Worm (Caenorhabditis elegans) whole organism, L4 larva: ENCODE results near the gene pot-3.
A peak's percentile ranks its signal among the peaks of the same experiment; 100 is the strongest.

Experiments used
- egl-27 ChIP-seq: sonication (generic microtip); optimal IDR thresholded peaks from 3 replicates; lab custom pipeline; 2017; ENCODE audit warnings: missing biosample characterization, missing genetic modification reagents, missing genetic modification characterization
- fkh-10 ChIP-seq: fragments of 150-350 bp; optimal IDR thresholded peaks from 2 replicates; lab custom pipeline; 2014; ENCODE audit warnings: missing biosample characterization, missing genetic modification reagents, missing genetic modification characterization
- hlh-11 ChIP-seq: fragments of 200-800 bp; sonication (Bioruptor generic); optimal IDR thresholded peaks from 2 replicates; lab custom pipeline; 2018; ENCODE audit warnings: mild to moderate bottlenecking, missing genetic modification characterization, missing compliant biosample characterization
- jun-1 ChIP-seq: fragments of 150-350 bp; optimal IDR thresholded peaks from 2 replicates; lab custom pipeline; 2014; ENCODE audit warnings: missing biosample characterization, missing genetic modification reagents, missing genetic modification characterization
- nhr-77 ChIP-seq: fragments of 150-350 bp; optimal IDR thresholded peaks from 2 replicates; lab custom pipeline; 2014; ENCODE audit warnings: missing biosample characterization, missing genetic modification characterization
- sdz-12 ChIP-seq: fragments of 200-800 bp; sonication (Bioruptor generic); optimal IDR thresholded peaks from 2 replicates; lab custom pipeline; 2018; ENCODE audit warnings: mild to moderate bottlenecking, missing genetic modification characterization, missing compliant biosample characterization
- unc-62 ChIP-seq, 3 experiments: fragments of 150-350 bp in 1 of 3; sonication (generic microtip); optimal IDR thresholded peaks in 2 of 3; peaks in 1 of 3; 1 replicate in 1 of 3; 2 replicates in 2 of 3; lab custom pipeline; 2014 to 2017; ENCODE audit warnings: missing biosample characterization in 3 of 3, missing genetic modification characterization in 3 of 3, missing genetic modification reagents in 3 of 3, missing genotype in 1 of 3

- TF ChIP-seq hlh-11 (tag; lab: Kevin White, UChicago): no peak
- TF ChIP-seq fkh-10: no peak
- no peak for TF ChIP-seq egl-27
- no peak for TF ChIP-seq jun-1 (tag; lab: Kevin White, UChicago)
- peak in 1 of 2 experiments; percentile 94 for TF ChIP-seq unc-62 (GFP tag; optimal IDR thresholded peaks at IDR 0.05 in 1 of 2; lab: Kevin White, UChicago)
- TF ChIP-seq unc-62 (tag; optimal IDR thresholded peaks at IDR 0.05; lab: Kevin White, UChicago): no peak
- TF ChIP-seq sdz-12 (GFP tag; lab: Kevin White, UChicago): peak; percentile 6
- no peak for TF ChIP-seq nhr-77
Observed at ce11 chrIII:13765782-13766181, 14.2 kb upstream of the pot-3 start.
